Fruit fly (Drosophila melanogaster) whole organism: ENCODE data around the gene Indy.

ENCODE experiments used
- CG8478 ChIP-seq: fragments of >200 bp; optimal IDR thresholded peaks from 2 replicates; lab custom pipeline; 2018; ENCODE audit warnings: inconsistent platforms
- Dll ChIP-seq: fragments of >200 bp; optimal IDR thresholded peaks from 2 replicates; lab custom pipeline; 2017
- EcR ChIP-seq, 2 experiments: fragments of >200 bp; optimal IDR thresholded peaks; 2 replicates each; lab custom pipeline; 2017; ENCODE audit warnings: missing biosample characterization in 2 of 2, missing genetic modification characterization in 2 of 2, missing genetic modification reagents in 2 of 2
- pan ChIP-seq: fragments of >200 bp; optimal IDR thresholded peaks from 2 replicates; lab custom pipeline; 2017
- psq ChIP-seq: fragments of >200 bp; optimal IDR thresholded peaks from 2 replicates; lab custom pipeline; 2017
- usp ChIP-seq: fragments of >200 bp; optimal IDR thresholded peaks from 2 replicates; lab custom pipeline; 2017; ENCODE audit warnings: missing biosample characterization, missing genetic modification characterization, mixed read lengths

- TF ChIP-seq CG8478 (lab: Kevin White, UChicago) (no peak), Dll (lab: Kevin White, UChicago) (no peak), psq (lab: Kevin White, UChicago) (no peak), EcR (GFP tag; optimal IDR thresholded peaks at IDR 0.05; lab: Kevin White, UChicago) (no peak), pan (lab: Kevin White, UChicago) (no peak), usp (no peak)
Measured at dm6 chr3L:18816719-18817118, 29.3 kb downstream of the Indy start.
